Worm (Caenorhabditis elegans) whole organism, late embryonic: ENCODE measurements around the gene srab-20.

Source experiments
- C38D4.7 ChIP-seq: fragments of 200-800 bp; sonication (Bioruptor generic); optimal IDR thresholded peaks from 2 replicates; lab custom pipeline; 2018; ENCODE audit warnings: mild to moderate bottlenecking, missing genetic modification characterization, moderate library complexity, missing compliant biosample characterization
- F13H6.1 ChIP-seq: sonication (generic microtip); optimal IDR thresholded peaks from 2 replicates; lab custom pipeline; 2016; ENCODE audit warnings: missing genetic modification characterization, missing compliant biosample characterization
- K02D7.2 ChIP-seq: sonication (generic microtip); optimal IDR thresholded peaks from 2 replicates; lab custom pipeline; 2017; ENCODE audit warnings: mild to moderate bottlenecking, missing genetic modification characterization, missing compliant biosample characterization
- T23F11.4 ChIP-seq: fragments of 200-800 bp; sonication (Bioruptor generic); optimal IDR thresholded peaks from 2 replicates; lab custom pipeline; 2018; ENCODE audit warnings: mild to moderate bottlenecking, missing genetic modification characterization, missing compliant biosample characterization
- ama-1 ChIP-seq: fragments of 150-350 bp; optimal IDR thresholded peaks from 2 replicates; lab custom pipeline; 2014
- ceh-14 ChIP-seq: sonication (generic microtip); optimal IDR thresholded peaks from 2 replicates; lab custom pipeline; 2016; ENCODE audit warnings: missing genotype, missing genetic modification characterization, missing compliant biosample characterization
- ceh-2 ChIP-seq: sonication (generic microtip); optimal IDR thresholded peaks from 2 replicates; lab custom pipeline; 2016; ENCODE audit warnings: missing genotype, missing genetic modification characterization, missing compliant biosample characterization
- ceh-9 ChIP-seq: sonication (generic microtip); optimal IDR thresholded peaks from 2 replicates; lab custom pipeline; 2016; ENCODE audit warnings: mild to moderate bottlenecking, missing genetic modification characterization, inconsistent platforms, missing compliant biosample characterization
- dve-1 ChIP-seq: sonication (generic microtip); optimal IDR thresholded peaks from 2 replicates; lab custom pipeline; 2017; ENCODE audit warnings: antibody characterized with exemption, mild to moderate bottlenecking, missing genetic modification characterization, missing compliant biosample characterization
- ets-4 ChIP-seq: sonication (generic microtip); optimal IDR thresholded peaks from 2 replicates; lab custom pipeline; 2016; ENCODE audit warnings: missing genetic modification characterization, missing compliant biosample characterization
- fax-1 ChIP-seq: sonication (generic microtip); optimal IDR thresholded peaks from 2 replicates; lab custom pipeline; 2016; ENCODE audit warnings: missing genotype, missing genetic modification characterization, missing compliant biosample characterization
- fkh-10 ChIP-seq: fragments of 150-350 bp; optimal IDR thresholded peaks from 2 replicates; lab custom pipeline; 2014; ENCODE audit warnings: missing biosample characterization, missing genetic modification reagents, missing genetic modification characterization
- hlh-30 ChIP-seq: sonication (generic microtip); optimal IDR thresholded peaks from 2 replicates; lab custom pipeline; 2017; ENCODE audit warnings: antibody characterized with exemption, missing genetic modification characterization, missing compliant biosample characterization; ENCODE audit not compliant: insufficient read depth
- hlh-6 ChIP-seq: sonication (generic microtip); optimal IDR thresholded peaks from 2 replicates; lab custom pipeline; 2016; ENCODE audit warnings: missing genotype, missing genetic modification characterization, missing compliant biosample characterization
- lim-6 ChIP-seq: sonication (generic microtip); optimal IDR thresholded peaks from 2 replicates; lab custom pipeline; 2016; ENCODE audit warnings: missing genetic modification characterization, missing compliant biosample characterization
- madf-2 ChIP-seq: sonication (generic microtip); optimal IDR thresholded peaks from 2 replicates; lab custom pipeline; 2017; ENCODE audit warnings: missing genetic modification characterization, missing compliant biosample characterization
- mec-3 ChIP-seq: sonication (generic microtip); optimal IDR thresholded peaks from 2 replicates; lab custom pipeline; 2016; ENCODE audit warnings: borderline replicate concordance, missing genetic modification characterization, missing compliant biosample characterization
- nfya-1 ChIP-seq: sonication (generic microtip); optimal IDR thresholded peaks from 2 replicates; lab custom pipeline; 2017; ENCODE audit warnings: missing genetic modification characterization, mild to moderate bottlenecking, missing compliant biosample characterization, antibody characterized with exemption, moderate library complexity
- nhr-11 ChIP-seq: fragments of 150-350 bp; optimal IDR thresholded peaks from 2 replicates; lab custom pipeline; 2014; ENCODE audit warnings: missing biosample characterization, missing genetic modification characterization
- odd-2 ChIP-seq: sonication (generic microtip); optimal IDR thresholded peaks from 2 replicates; lab custom pipeline; 2017; ENCODE audit warnings: antibody characterized with exemption, mild to moderate bottlenecking, missing genetic modification characterization, missing compliant biosample characterization
- pax-1 ChIP-seq: fragments of 150-350 bp; optimal IDR thresholded peaks from 2 replicates; lab custom pipeline; 2014; ENCODE audit warnings: missing biosample characterization, missing genetic modification characterization
- pha-2 ChIP-seq: sonication (generic microtip); optimal IDR thresholded peaks from 2 replicates; lab custom pipeline; 2017; ENCODE audit warnings: mild to moderate bottlenecking, missing genetic modification characterization, missing compliant biosample characterization
- pqm-1 ChIP-seq: sonication (generic microtip); optimal IDR thresholded peaks from 2 replicates; lab custom pipeline; 2016; ENCODE audit warnings: missing genetic modification characterization, missing compliant biosample characterization
- pros-1 ChIP-seq: fragments of 150-350 bp; optimal IDR thresholded peaks from 2 replicates; lab custom pipeline; 2014; ENCODE audit warnings: missing biosample characterization, missing genetic modification reagents, missing genetic modification characterization
- ref-2 ChIP-seq: sonication (generic microtip); optimal IDR thresholded peaks from 2 replicates; lab custom pipeline; 2016; ENCODE audit warnings: missing genetic modification characterization, missing compliant biosample characterization
- rnt-1 ChIP-seq: sonication (generic microtip); optimal IDR thresholded peaks from 2 replicates; lab custom pipeline; 2016; ENCODE audit warnings: missing genetic modification characterization, missing compliant biosample characterization
- sdc-2 ChIP-seq: sonication (generic microtip); optimal IDR thresholded peaks from 2 replicates; lab custom pipeline; 2016; ENCODE audit warnings: missing genotype, missing genetic modification characterization, missing compliant biosample characterization
- sox-2 ChIP-seq: fragments of 200-800 bp; sonication (Bioruptor generic); IDR thresholded peaks from 2 replicates; pipeline ENCODE4 v1.3.6; 2022; ENCODE audit warnings: missing genetic modification reagents, missing genetic modification characterization, missing compliant biosample characterization
- sox-4 ChIP-seq: sonication (generic microtip); optimal IDR thresholded peaks from 2 replicates; lab custom pipeline; 2017; ENCODE audit warnings: mild to moderate bottlenecking, missing genetic modification characterization, inconsistent platforms, missing compliant biosample characterization
- tbx-2 ChIP-seq: sonication (generic microtip); optimal IDR thresholded peaks from 2 replicates; lab custom pipeline; 2016; ENCODE audit warnings: missing genetic modification characterization, missing compliant biosample characterization
- tbx-7 ChIP-seq: sonication (generic microtip); optimal IDR thresholded peaks from 2 replicates; lab custom pipeline; 2016; ENCODE audit warnings: missing genotype, missing genetic modification characterization, missing compliant biosample characterization
- ttx-3 ChIP-seq: sonication (generic microtip); optimal IDR thresholded peaks from 2 replicates; lab custom pipeline; 2016; ENCODE audit warnings: missing genetic modification reagents, missing genetic modification characterization, missing compliant biosample characterization
- zip-5 ChIP-seq: sonication (generic microtip); optimal IDR thresholded peaks from 2 replicates; lab custom pipeline; 2016; ENCODE audit warnings: missing genetic modification characterization, missing compliant biosample characterization

The srab-20 gene

DNA sequence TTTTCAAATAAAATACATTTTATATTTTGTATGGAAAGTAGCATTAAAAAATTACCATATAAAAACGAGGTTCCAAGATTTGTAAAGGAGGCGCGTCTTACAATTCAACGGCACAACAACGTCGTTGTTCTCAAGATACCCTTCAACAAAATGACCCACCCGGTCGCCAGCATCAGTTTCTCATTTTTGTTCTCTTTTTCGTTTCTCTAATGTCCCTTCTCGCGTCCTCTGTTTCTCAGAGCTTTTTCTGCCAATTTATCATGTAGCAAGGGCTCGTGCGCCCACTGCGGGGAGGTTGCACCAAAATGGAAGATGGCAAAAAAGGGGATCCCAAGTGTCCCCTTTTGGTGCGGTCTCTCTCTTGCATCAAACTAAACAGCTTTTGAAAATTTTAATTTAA lies 19.3 kb upstream of the srab-20 start:
- no peak for TF ChIP-seq K02D7.2 (tag; lab: Kevin White, UChicago)
- no peak for TF ChIP-seq ceh-9 (tag; lab: Kevin White, UChicago)
- no peak for TF ChIP-seq hlh-30
- no peak for TF ChIP-seq odd-2
- TF ChIP-seq ceh-2 (tag; lab: Kevin White, UChicago) = no peak
- TF ChIP-seq madf-2 (tag; lab: Kevin White, UChicago) = no peak
- TF ChIP-seq pha-2 (tag; lab: Kevin White, UChicago) = no peak
- TF ChIP-seq ets-4 (tag; lab: Kevin White, UChicago) = no peak
- no peak for TF ChIP-seq pqm-1 (tag; lab: Kevin White, UChicago)
- no peak for TF ChIP-seq nfya-1 (tag; lab: Kevin White, UChicago)
- no peak for TF ChIP-seq sox-2 (GFP tag; lab: Robert Waterston, UW)
- TF ChIP-seq ceh-14 (tag; lab: Kevin White, UChicago) = no peak
- no peak for TF ChIP-seq dve-1 (tag; lab: Kevin White, UChicago)
- TF ChIP-seq tbx-7 = no peak
- no peak for TF ChIP-seq fkh-10 (GFP tag; lab: Kevin White, UChicago)
- no peak for TF ChIP-seq tbx-2 (tag; lab: Kevin White, UChicago)

DNA sequence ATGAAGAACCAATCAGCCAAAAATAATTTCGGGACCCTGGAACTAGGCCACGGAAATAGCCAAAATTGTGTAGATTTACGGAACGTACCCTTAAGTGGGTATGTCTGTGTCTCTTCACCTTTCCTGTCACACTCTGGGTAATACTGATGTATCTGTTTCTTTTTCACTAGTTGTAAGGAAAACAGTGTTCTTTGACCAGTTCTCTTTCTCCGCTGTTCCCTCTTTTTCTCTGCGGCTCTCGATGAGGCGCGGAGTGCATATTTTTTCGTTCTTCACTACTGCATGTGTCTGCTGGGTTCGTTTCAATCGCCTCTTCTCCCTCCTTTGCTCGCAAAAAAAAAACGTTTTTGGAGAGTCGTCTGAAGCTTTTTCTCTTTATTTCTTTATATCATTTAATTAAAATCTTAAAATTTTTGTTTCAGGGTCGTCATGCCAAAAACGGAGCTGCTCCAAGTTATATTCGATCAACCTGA lies 18.7 kb upstream of the srab-20 start, which contains the start of gene arrd-22:
arrd-22 (plus strand) TSS at position 423 of the 473 bp plus-strand sequence.
- no peak for TF ChIP-seq rnt-1 (tag; lab: Kevin White, UChicago)
- TF ChIP-seq dve-1 (tag; lab: Kevin White, UChicago) = no peak
- no peak for TF ChIP-seq madf-2 (tag; lab: Kevin White, UChicago)
- no peak for TF ChIP-seq odd-2
- no peak for TF ChIP-seq ref-2 (tag; lab: Kevin White, UChicago)
- TF ChIP-seq fax-1 (tag; lab: Kevin White, UChicago) = no peak
- no peak for TF ChIP-seq sdc-2 (tag; lab: Kevin White, UChicago)
- no peak for TF ChIP-seq pros-1 (tag; lab: Kevin White, UChicago)
- no peak for TF ChIP-seq F13H6.1 (tag; lab: Kevin White, UChicago)

DNA sequence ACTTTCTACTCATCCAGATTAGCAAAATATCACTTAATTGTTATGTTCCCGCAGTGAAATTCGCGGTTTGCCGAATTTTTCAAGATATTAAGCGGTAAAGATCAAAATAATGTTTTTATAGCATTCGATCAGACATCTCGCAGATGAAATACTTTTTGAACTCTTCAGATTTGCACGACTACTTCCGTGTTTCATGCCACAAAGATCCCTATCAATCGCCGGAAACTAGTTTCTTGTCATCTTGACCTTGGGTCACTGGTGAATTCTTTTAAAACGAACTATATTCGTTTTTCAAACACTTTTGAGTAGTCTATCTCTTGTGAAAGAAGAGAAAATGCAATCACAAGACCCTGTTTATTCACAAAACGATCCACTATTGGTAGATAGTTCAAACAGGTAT lies 15.8 kb upstream of the srab-20 start, which contains the start of gene txt-11:
txt-11 (plus strand) TSS at position 301 of the 400 bp plus-strand sequence.
- TF ChIP-seq lim-6 (tag; lab: Kevin White, UChicago) (no peak), rnt-1 (tag; lab: Kevin White, UChicago) (no peak), sox-4 (tag; lab: Kevin White, UChicago) (no peak), ets-4 (tag; lab: Kevin White, UChicago) (no peak)

DNA sequence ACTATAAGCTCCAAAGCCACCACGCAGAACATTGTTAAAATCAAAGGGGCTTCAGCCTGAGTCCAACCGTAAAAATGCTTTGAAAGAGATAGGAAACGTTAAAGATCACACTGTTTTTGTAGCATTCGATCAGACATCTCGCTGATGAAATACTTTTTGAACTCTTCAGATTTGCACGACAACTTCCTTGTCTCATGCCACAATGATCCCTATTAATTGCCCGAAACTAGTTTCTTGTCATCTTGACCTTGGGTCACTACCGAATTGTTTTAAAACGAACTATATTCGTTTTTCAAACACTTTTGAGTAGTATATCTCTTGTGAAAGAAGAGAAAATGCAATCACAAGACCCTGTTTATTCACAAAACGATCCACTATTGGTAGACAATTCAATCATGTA lies 10.9 kb upstream of the srab-20 start, which contains the start of gene T20D4.3:
T20D4.3 (plus strand) TSS at position 301 of the 400 bp plus-strand sequence.
- TF ChIP-seq ttx-3 (tag; lab: Kevin White, UChicago) (no peak), pha-2 (tag; lab: Kevin White, UChicago) (no peak), tbx-7 (no peak)
- TF ChIP-seq, all 69 proteins: peak for 0

DNA sequence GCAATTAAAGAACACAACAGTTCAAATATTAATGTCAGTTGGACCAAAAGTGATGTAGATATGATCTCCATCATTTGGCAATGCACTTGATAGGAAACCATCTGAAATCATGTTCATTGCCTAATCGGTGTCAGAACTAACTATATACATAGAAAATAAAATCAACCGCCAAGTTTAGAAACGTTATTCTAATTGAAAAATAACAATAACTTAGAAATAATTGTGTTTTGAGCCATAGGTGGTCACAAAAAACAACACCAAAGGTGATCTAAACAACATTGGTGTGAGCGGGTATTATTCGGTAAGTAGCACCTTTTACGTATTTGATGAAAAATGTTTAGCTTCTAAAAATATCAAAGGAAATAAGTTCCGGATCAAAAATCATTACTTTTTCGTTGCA lies 4.5 kb upstream of the srab-20 start, which contains the start of gene srab-21:
srab-21 (minus strand) TSS at position 101 of the 400 bp plus-strand sequence.
- TF ChIP-seq C38D4.7 (GFP tag; lab: Kevin White, UChicago) (no peak), nhr-11 (tag; lab: Kevin White, UChicago) (no peak), hlh-30 (no peak), T23F11.4 (GFP tag; lab: Kevin White, UChicago) (no peak), zip-5 (no peak), odd-2 (no peak), hlh-6 (no peak), fax-1 (tag; lab: Kevin White, UChicago) (no peak), pros-1 (tag; lab: Kevin White, UChicago) (no peak), sdc-2 (tag; lab: Kevin White, UChicago) (no peak), mec-3 (tag; lab: Kevin White, UChicago) (no peak), K02D7.2 (tag; lab: Kevin White, UChicago) (no peak), ama-1 (no peak), pha-2 (tag; lab: Kevin White, UChicago) (no peak), pax-1 (no peak)
